Fruit fly (Drosophila melanogaster) Kc167 (cell line): ENCODE data around the gene SP1029.

Source experiments
- Myc ChIP-seq: fragments of >200 bp; optimal IDR thresholded peaks from 2 replicates; lab custom pipeline; 2017; ENCODE audit warnings: missing external identifiers
- Sin3A ChIP-seq: fragments of >200 bp; optimal IDR thresholded peaks from 2 replicates; lab custom pipeline; 2018; ENCODE audit warnings: missing external identifiers
- h ChIP-seq: fragments of >200 bp; optimal IDR thresholded peaks from 3 replicates; lab custom pipeline; 2018; ENCODE audit warnings: missing external identifiers
- insv ChIP-seq: fragments of >200 bp; optimal IDR thresholded peaks from 3 replicates; lab custom pipeline; 2018; ENCODE audit warnings: missing external identifiers
- psq ChIP-seq: fragments of >200 bp; optimal IDR thresholded peaks from 2 replicates; lab custom pipeline; 2017; ENCODE audit warnings: missing external identifiers
- ttk ChIP-seq: sonication (Bioruptor generic); optimal IDR thresholded peaks from 2 replicates; lab custom pipeline; 2017; ENCODE audit warnings: missing external identifiers

Gene SP1029

DNA sequence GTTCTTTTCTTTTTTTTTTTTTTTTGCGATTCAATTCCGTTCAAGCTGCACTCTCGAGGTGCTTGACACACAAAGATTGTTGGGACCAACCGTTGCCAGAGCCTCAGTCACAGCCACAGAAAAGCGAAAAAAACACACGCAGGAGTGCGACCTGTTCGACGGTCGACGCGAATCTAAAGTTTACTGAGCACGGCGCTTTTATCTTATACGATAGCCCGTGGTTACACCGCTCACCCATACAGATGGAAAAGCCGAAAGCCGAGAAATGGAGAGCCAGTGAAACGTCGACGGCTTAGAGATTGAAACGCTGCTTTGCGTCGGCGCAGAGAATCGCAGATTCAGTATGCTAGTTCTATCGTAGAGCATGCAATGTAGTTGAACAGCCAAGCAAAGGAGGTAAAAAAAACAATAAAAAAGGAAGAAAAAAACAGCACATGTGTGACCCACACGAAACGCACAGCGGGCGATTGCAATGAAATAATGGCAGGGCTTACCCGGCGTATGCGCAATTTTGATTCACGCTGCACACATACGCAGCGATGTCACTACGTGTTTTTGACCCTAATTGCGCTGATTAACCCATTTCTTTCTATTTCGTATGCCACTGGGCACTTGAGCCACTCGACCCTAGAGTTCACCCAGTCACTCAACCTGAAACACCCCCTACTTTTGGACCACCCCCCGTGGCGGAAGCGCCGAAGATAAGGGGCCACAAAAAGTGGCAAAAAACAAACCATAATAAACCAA, at the start of gene SP1029:
SP1029 (minus strand) TSS at position 180 of the 747 bp plus-strand sequence.
- no peak for TF ChIP-seq ttk (lab: Kevin White, UChicago)
- TF ChIP-seq Sin3A (lab: Kevin White, UChicago), result no peak
- no peak for TF ChIP-seq psq (lab: Kevin White, UChicago)
- no peak for TF ChIP-seq h (lab: Kevin White, UChicago)
- TF ChIP-seq insv (lab: Kevin White, UChicago), result no peak
- no peak for TF ChIP-seq Myc

DNA sequence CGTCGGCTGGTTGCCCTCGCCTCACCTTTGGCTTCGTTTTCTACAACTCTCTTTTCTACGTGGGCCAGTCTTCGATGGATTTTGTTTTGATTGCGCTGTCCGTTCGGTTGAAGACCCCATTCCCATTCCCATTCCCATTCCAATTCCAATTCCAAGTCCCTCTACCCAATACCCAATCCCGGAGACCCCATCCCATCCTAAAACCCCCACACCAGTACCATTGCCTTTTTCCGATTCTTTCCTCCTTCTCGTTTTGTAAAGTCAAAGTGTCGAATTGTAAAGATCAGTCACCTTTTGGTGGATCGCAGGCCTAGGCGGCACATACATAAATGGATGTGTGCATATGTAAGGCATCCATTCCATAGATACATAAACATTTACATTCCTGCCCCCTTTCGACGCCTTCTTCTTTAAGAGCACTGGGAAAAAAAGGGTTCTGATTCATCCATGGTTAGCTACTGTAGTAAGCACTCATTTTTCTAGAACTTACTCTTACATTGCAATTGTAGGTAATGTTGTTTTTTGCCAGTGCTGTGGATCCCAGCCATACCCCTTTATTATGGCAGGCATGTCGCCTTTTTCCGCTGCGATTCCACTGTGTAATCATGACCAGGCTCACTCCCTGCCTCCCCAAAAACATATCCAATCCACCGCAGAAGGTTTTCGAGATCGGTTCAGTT, 49.6 kb upstream of the SP1029 start:
- TF ChIP-seq Sin3A (lab: Kevin White, UChicago) (no peak), insv (lab: Kevin White, UChicago) (no peak), ttk (lab: Kevin White, UChicago) (no peak), h (lab: Kevin White, UChicago) (no peak), Myc (no peak), psq (lab: Kevin White, UChicago) (no peak)

DNA sequence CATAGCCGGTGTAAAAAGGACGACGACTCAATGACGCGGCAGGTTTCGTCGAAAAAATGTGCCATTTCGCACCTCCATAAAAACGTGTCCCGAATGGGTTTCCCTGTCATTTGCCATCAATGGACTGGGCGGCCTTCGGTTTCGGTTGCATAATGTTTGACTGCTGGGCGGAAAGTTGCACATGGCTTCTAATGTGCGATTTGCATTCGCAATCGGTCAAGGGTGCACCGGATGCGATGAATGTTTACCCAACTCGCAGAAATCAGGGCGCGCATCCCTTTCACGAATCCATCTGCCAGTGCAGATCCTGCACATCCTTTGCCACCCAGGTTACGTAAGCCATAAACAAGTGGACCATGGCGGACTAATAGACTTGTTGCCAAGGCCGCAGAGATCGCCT, 47.6 kb upstream of the SP1029 start:
- TF ChIP-seq psq (lab: Kevin White, UChicago) (no peak), Sin3A (lab: Kevin White, UChicago) (no peak), Myc (no peak), insv (lab: Kevin White, UChicago) (no peak), h (lab: Kevin White, UChicago) (no peak), ttk (lab: Kevin White, UChicago) (no peak)

DNA sequence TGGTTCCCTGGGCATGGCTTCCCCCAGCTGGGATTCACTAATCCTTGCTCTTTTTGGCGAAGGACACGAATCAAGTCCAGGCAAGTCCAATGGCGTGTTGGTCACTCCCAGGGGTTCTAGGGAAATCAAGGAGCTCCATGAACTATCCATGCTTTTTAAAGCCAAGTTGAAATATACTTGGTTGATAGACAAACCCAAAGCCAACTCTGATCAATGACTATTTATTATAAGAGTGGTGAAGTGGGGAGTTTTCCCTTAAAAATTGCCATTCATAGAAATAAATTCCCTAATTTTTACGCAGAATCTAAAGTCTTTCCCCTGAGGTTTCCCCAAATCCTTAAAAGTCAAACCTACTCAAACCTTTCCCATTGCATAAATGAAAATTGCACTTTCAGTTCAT, 46.8 kb upstream of the SP1029 start, which contains the start of gene CG14506:
CG14506 (minus strand) TSS at position 101 of the 400 bp plus-strand sequence.
- TF ChIP-seq psq (lab: Kevin White, UChicago), result no peak

DNA sequence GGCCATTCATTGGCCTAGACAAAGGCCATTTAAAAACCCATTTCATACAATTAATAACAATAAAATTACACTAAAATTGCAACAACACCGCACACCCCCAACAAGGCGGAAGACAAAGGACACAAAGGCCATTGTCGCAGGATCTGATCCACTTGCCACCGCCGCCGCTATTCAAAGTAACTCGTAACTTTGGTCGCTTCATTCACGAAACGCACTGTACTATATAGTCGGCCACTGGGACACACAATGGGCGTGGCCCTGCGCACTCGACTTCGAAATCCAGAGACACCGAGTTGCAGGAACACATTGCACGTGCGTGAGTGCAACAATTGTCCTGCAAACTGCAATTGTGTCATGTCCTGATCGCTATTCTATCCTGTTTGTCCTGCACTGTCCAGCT, 43.2 kb upstream of the SP1029 start:
- TF ChIP-seq Myc (no peak), h (lab: Kevin White, UChicago) (no peak), psq (lab: Kevin White, UChicago) (no peak), Sin3A (lab: Kevin White, UChicago) (no peak), ttk (lab: Kevin White, UChicago) (no peak), insv (lab: Kevin White, UChicago) (no peak)

DNA sequence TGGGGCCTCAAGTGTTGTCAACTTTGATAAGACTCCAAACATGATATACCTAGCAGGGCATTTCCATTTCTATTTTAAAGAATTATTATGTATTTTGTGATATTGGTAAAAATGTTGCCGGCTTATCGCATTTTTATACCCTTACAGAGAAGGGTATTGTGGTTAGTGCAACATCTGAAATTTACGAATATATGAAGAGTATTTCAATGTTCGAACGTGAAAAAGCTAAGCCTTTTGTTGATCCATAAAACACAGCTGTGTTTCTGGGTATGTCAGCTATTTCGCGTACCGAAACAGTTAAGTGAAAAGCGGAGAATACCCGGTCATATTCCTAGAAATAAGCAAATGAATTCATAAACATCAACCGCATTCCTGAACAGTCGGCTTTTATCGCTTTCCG, 41.7 kb upstream of the SP1029 start:
- TF ChIP-seq Sin3A (lab: Kevin White, UChicago), result no peak
- no peak for TF ChIP-seq Myc

DNA sequence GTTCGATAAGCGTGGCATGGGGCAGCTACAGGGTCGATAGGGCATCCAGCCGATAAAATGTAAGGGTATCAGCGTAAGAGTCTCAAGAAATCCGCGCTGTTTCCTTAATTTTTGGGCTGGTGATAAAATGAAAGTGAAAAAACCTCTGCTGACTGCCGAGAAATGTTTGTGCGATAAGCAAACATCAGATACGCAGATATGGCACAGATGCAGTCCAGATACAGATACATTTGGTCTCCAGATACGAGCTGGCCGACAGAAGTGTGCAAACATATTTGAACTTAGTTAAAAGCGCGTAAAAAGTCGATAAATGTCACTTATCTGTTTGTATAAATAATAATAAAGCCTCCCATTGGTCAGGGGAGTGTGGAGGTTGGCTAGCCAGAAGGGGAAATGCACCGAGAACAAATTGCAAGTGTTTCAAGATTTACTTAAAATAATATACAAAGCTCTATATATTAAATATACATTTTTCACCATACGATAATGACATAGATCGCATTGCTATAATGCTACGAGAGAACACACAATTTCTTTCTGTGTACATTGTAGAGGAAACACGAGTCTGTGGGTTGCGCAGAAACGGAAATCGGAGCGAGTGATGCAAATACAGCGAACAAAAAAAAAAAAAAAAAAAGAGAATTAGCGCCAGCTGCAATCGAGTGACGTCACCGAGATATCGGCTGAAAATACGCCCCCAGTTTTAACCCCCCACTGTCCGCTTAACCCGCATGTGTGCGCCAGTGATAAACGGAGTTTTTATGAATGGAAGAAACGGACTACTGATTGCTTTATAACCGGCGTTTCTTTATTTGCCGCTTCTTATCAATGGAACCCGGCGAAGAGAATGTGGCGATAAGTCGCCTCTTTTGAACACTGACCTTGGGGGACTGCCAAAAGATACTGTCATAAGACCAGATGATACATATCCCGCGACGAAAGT, 40.6 kb upstream of the SP1029 start:
- TF ChIP-seq psq (lab: Kevin White, UChicago), result no peak
- TF ChIP-seq insv (lab: Kevin White, UChicago), result no peak
- no peak for TF ChIP-seq Sin3A (lab: Kevin White, UChicago)
- no peak for TF ChIP-seq h (lab: Kevin White, UChicago)
- no peak for TF ChIP-seq Myc

DNA sequence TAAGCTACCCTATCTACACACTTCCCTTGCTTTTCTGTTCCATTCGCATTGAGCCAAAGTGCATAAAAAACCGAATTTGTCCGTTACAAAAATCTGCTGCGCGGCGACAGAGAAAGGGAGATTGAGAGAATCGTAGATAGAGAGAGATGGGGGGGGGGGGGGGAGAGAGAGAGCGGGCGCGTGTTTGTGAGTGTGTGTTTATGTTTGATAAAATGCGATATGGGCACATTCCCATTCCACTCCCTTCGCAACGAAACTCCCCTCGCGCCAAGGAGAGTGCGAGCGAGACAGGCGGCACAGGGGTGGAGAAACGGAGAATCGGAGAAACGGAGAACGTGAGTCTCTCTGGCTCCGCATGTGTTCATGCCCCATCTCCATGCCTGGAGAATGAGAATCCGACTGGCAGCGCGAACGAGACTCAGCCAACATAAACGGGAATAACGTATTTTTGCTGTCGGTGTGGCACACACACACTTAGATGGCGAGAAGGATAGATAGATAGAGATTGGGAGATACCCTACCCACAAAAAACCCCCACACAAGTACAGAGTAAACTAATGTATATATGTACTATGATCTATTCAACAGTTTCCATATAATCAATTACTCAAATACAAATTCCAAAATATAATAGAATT, 37.2 kb upstream of the SP1029 start:
- no peak for TF ChIP-seq Sin3A (lab: Kevin White, UChicago)
- TF ChIP-seq insv (lab: Kevin White, UChicago), result no peak
- no peak for TF ChIP-seq ttk (lab: Kevin White, UChicago)
- no peak for TF ChIP-seq psq (lab: Kevin White, UChicago)
- no peak for TF ChIP-seq Myc
- no peak for TF ChIP-seq h (lab: Kevin White, UChicago)

DNA sequence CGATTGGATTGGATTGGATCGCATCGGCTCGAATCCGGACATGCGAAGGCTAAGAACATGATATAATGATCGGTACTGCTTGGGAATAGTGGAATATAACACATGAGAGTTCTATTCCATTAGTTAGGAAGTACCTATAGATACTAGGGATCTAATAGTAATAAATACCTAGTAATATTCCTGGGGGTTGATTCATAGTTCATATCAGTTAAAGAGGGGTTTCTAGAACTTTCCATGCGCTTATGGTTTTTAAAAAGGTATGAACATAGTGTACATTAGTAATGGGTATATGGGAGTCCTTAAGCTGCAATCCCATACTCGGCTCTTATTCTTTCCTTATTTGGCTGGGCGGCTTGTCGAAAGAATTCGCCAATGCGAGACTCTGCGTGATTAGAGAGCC, 34.1 kb upstream of the SP1029 start:
- TF ChIP-seq insv (lab: Kevin White, UChicago) (no peak), h (lab: Kevin White, UChicago) (no peak), psq (lab: Kevin White, UChicago) (no peak), ttk (lab: Kevin White, UChicago) (no peak), Myc (no peak), Sin3A (lab: Kevin White, UChicago) (no peak)

DNA sequence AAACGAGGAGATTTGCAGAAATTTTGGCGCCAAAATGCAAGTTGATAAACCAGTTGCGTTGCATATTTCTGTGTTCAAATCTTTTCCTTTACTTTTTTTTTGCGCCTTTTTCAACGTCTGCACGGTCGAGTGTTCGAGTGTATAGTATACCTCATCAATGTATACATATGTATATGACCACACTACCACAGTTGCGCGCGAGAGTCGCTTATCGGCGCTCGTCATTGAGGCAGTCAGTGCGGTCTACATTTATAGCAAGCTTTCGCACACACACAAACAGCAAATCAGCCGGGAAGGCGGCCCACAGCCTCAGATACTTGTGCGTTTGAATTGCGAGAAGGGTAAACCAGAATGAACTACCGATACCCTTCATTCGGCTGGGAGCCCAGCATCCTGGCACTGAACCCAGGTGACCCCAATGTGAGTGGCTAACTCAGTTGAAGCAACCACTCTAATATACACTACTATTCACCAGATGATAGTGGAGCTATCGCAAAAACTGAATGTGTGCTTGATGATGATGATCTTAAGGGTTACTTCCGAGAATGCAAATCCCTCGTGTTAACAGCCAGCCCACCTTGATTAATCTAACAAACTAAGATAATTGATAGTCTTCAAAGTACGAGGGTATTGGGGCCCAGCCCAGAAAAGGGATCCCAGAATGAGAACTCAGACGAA, 32.8 kb upstream of the SP1029 start:
- no peak for TF ChIP-seq ttk (lab: Kevin White, UChicago)
- no peak for TF ChIP-seq h (lab: Kevin White, UChicago)
- no peak for TF ChIP-seq Sin3A (lab: Kevin White, UChicago)
- no peak for TF ChIP-seq insv (lab: Kevin White, UChicago)
- no peak for TF ChIP-seq Myc
- TF ChIP-seq psq (lab: Kevin White, UChicago), result no peak
